Fruit fly (Drosophila melanogaster) whole organism, embryonic: Measurements from ENCODE around the gene CG14273.

Source experiments
- Ada2b ChIP-seq: fragments of 200-800 bp; sonication (Bioruptor generic); IDR thresholded peaks from 2 replicates; pipeline ENCODE4 v1.3.6; 2022; ENCODE audit warnings: missing biosample characterization, missing genetic modification characterization
- B-H2 ChIP-seq: fragments of 200-800 bp; sonication (Bioruptor generic); optimal IDR thresholded peaks from 2 replicates; lab custom pipeline; 2018; ENCODE audit warnings: missing biosample characterization, mild to moderate bottlenecking, missing genetic modification characterization
- BEAF-32 ChIP-seq: fragments of 200-800 bp; sonication (Bioruptor generic); optimal IDR thresholded peaks from 3 replicates; lab custom pipeline; 2017; ENCODE audit warnings: missing biosample characterization, missing genetic modification characterization, mild to moderate bottlenecking, moderate library complexity, missing genetic modification reagents
- CG11696 ChIP-seq: fragments of 200-800 bp; sonication (Bioruptor generic); IDR thresholded peaks from 2 replicates; pipeline ENCODE4 v1.3.6; 2022; ENCODE audit warnings: missing biosample characterization, missing genetic modification characterization
- CG12104 ChIP-seq: fragments of 200-800 bp; sonication (Bioruptor generic); optimal IDR thresholded peaks from 3 replicates; lab custom pipeline; 2016; ENCODE audit warnings: missing biosample characterization, missing genetic modification characterization
- CG12155 ChIP-seq: fragments of 200-800 bp; sonication (Bioruptor generic); optimal IDR thresholded peaks from 3 replicates; lab custom pipeline; 2016; ENCODE audit warnings: missing biosample characterization, missing genetic modification characterization
- CG12299 ChIP-seq: fragments of 200-800 bp; sonication (Bioruptor generic); optimal IDR thresholded peaks from 2 replicates; lab custom pipeline; 2018; ENCODE audit warnings: missing biosample characterization, mild to moderate bottlenecking, missing genetic modification characterization
- CG13894 ChIP-seq: fragments of 200-800 bp; sonication (Bioruptor generic); optimal IDR thresholded peaks from 3 replicates; lab custom pipeline; 2018; ENCODE audit warnings: missing biosample characterization, mild to moderate bottlenecking, missing genetic modification characterization, moderate library complexity
- CG16815 ChIP-seq: fragments of 200-800 bp; sonication (Bioruptor generic); optimal IDR thresholded peaks from 3 replicates; lab custom pipeline; 2017; ENCODE audit warnings: missing biosample characterization, mild to moderate bottlenecking, missing genetic modification characterization
- CG18262 ChIP-seq: fragments of 200-800 bp; optimal IDR thresholded peaks from 3 replicates; lab custom pipeline; 2019; ENCODE audit warnings: missing biosample characterization, mild to moderate bottlenecking, missing genetic modification characterization, moderate library complexity
- CG1832 ChIP-seq: fragments of 200-800 bp; sonication (Bioruptor generic); optimal IDR thresholded peaks from 2 replicates; lab custom pipeline; 2017; ENCODE audit warnings: missing biosample characterization, mild to moderate bottlenecking, missing genetic modification characterization, inconsistent platforms
- CG18764 ChIP-seq: fragments of 200-800 bp; sonication (Bioruptor generic); optimal IDR thresholded peaks from 3 replicates; lab custom pipeline; 2016; ENCODE audit warnings: missing biosample characterization, missing genetic modification characterization
- CG3065 ChIP-seq: fragments of 200-800 bp; sonication (Bioruptor generic); optimal IDR thresholded peaks from 2 replicates; lab custom pipeline; 2016; ENCODE audit warnings: missing biosample characterization, missing genetic modification characterization
- CG31224 ChIP-seq: fragments of 200-800 bp; sonication (Bioruptor generic); IDR thresholded peaks from 2 replicates; pipeline ENCODE4 v1.3.6; 2022; ENCODE audit warnings: missing biosample characterization, missing genetic modification characterization
- CG3281 ChIP-seq: fragments of 200-800 bp; sonication (Bioruptor generic); optimal IDR thresholded peaks from 3 replicates; lab custom pipeline; 2017; ENCODE audit warnings: missing biosample characterization, mild to moderate bottlenecking, missing genetic modification characterization
- CG42726 ChIP-seq: fragments of 200-800 bp; sonication (Bioruptor generic); IDR thresholded peaks from 2 replicates; pipeline ENCODE4 v1.3.6; 2022; ENCODE audit warnings: missing biosample characterization, missing genetic modification characterization; ENCODE audit not compliant: partially characterized antibody
- CG4730 ChIP-seq: fragments of 200-800 bp; sonication (Bioruptor generic); IDR thresholded peaks from 2 replicates; pipeline ENCODE4 v1.3.6; 2022; ENCODE audit warnings: missing biosample characterization, missing genetic modification characterization
- CG4820 ChIP-seq: fragments of 200-800 bp; sonication (Bioruptor generic); optimal IDR thresholded peaks from 3 replicates; lab custom pipeline; 2016; ENCODE audit warnings: missing biosample characterization, missing genetic modification characterization
- CG6765 ChIP-seq: fragments of 200-800 bp; sonication (Bioruptor generic); optimal IDR thresholded peaks from 3 replicates; lab custom pipeline; 2017; ENCODE audit warnings: missing biosample characterization, mild to moderate bottlenecking, missing genetic modification characterization
- CG6813 ChIP-seq: fragments of 200-800 bp; sonication (Bioruptor generic); optimal IDR thresholded peaks from 2 replicates; lab custom pipeline; 2017; ENCODE audit warnings: missing biosample characterization, missing genetic modification characterization, mild to moderate bottlenecking, moderate library complexity, missing genetic modification reagents
- CG7928 ChIP-seq: fragments of 200-800 bp; sonication (Bioruptor generic); optimal IDR thresholded peaks from 2 replicates; lab custom pipeline; 2017; ENCODE audit warnings: missing biosample characterization, mild to moderate bottlenecking, missing genetic modification characterization
- CG8388 ChIP-seq: fragments of 200-800 bp; sonication (Bioruptor generic); optimal IDR thresholded peaks from 2 replicates; lab custom pipeline; 2019; ENCODE audit warnings: missing biosample characterization, mild to moderate bottlenecking, missing genetic modification characterization, moderate library complexity
- CG9215 ChIP-seq: fragments of 200-800 bp; sonication (Bioruptor generic); IDR thresholded peaks from 2 replicates; pipeline ENCODE4 v1.3.6; 2022; ENCODE audit warnings: missing biosample characterization, missing genetic modification characterization
- CG9932 ChIP-seq: fragments of 200-800 bp; sonication (Bioruptor generic); IDR thresholded peaks from 2 replicates; pipeline ENCODE4 v1.3.6; 2022; ENCODE audit warnings: missing biosample characterization, missing genetic modification characterization
- CTCF ChIP-seq: fragments of 200-800 bp; sonication (Bioruptor generic); optimal IDR thresholded peaks from 2 replicates; lab custom pipeline; 2017; ENCODE audit warnings: missing biosample characterization, mild to moderate bottlenecking, missing genetic modification characterization, moderate library complexity
- D19A ChIP-seq: fragments of 200-800 bp; optimal IDR thresholded peaks from 3 replicates; lab custom pipeline; 2019; ENCODE audit warnings: missing biosample characterization, mild to moderate bottlenecking, missing genetic modification characterization, moderate library complexity
- Dip3 ChIP-seq: fragments of 200-800 bp; sonication (Bioruptor generic); optimal IDR thresholded peaks from 3 replicates; lab custom pipeline; 2016; ENCODE audit warnings: missing biosample characterization, missing genetic modification characterization
- Eip74EF ChIP-seq, 2 experiments: fragments of 200-800 bp in 1 of 2; fragments of >200 bp in 1 of 2; sonication (Bioruptor generic) in 1 of 2; optimal IDR thresholded peaks; 2 replicates each; lab custom pipeline; 2017 to 2019; ENCODE audit warnings: missing biosample characterization in 2 of 2, missing genetic modification characterization in 2 of 2, mild to moderate bottlenecking in 1 of 2, moderate library complexity in 1 of 2
- Fer2 ChIP-seq: fragments of 200-800 bp; sonication (Bioruptor generic); optimal IDR thresholded peaks from 2 replicates; lab custom pipeline; 2018; ENCODE audit warnings: missing biosample characterization, mild to moderate bottlenecking, missing genetic modification characterization, moderate library complexity
- Hr51 ChIP-seq, 2 experiments: fragments of 200-800 bp; sonication (Bioruptor generic); optimal IDR thresholded peaks; 2 replicates in 1 of 2; 3 replicates in 1 of 2; lab custom pipeline; 2016 to 2018; ENCODE audit warnings: missing biosample characterization in 2 of 2, missing genetic modification characterization in 2 of 2, mild to moderate bottlenecking in 1 of 2, moderate library complexity in 1 of 2
- Opbp ChIP-seq: fragments of 200-800 bp; sonication (Bioruptor generic); IDR thresholded peaks from 3 replicates; pipeline ENCODE4 v1.3.6; 2022; ENCODE audit warnings: missing biosample characterization, missing genetic modification characterization; ENCODE audit not compliant: partially characterized antibody
- Ravus ChIP-seq: fragments of 200-800 bp; sonication (Bioruptor generic); IDR thresholded peaks from 2 replicates; pipeline ENCODE4 v1.3.6; 2022; ENCODE audit warnings: missing biosample characterization, missing genetic modification characterization
- Vsx1 ChIP-seq: fragments of 200-800 bp; sonication (Bioruptor generic); optimal IDR thresholded peaks from 2 replicates; lab custom pipeline; 2017; ENCODE audit warnings: missing biosample characterization, mild to moderate bottlenecking, missing genetic modification characterization, missing genetic modification reagents
- cato ChIP-seq: fragments of 200-800 bp; sonication (Bioruptor generic); optimal IDR thresholded peaks from 2 replicates; lab custom pipeline; 2016; ENCODE audit warnings: missing biosample characterization, missing genetic modification characterization, borderline replicate concordance
- emc ChIP-seq: fragments of 200-800 bp; sonication (Bioruptor generic); optimal IDR thresholded peaks from 2 replicates; lab custom pipeline; 2016; ENCODE audit warnings: missing biosample characterization, missing genetic modification characterization
- hth ChIP-seq: fragments of >200 bp; optimal IDR thresholded peaks from 2 replicates; lab custom pipeline; 2017; ENCODE audit warnings: inconsistent platforms
- insv ChIP-seq, 2 experiments: fragments of 200-800 bp; sonication (Bioruptor generic); optimal IDR thresholded peaks; 3 replicates each; lab custom pipeline; 2016 to 2018; ENCODE audit warnings: missing biosample characterization in 2 of 2, missing genetic modification characterization in 2 of 2
- ken ChIP-seq: fragments of 200-800 bp; sonication (Bioruptor generic); IDR thresholded peaks from 3 replicates; pipeline ENCODE4 v1.3.6; 2022; ENCODE audit warnings: missing biosample characterization, missing genetic modification characterization
- nau ChIP-seq: fragments of 200-800 bp; sonication (Bioruptor generic); optimal IDR thresholded peaks from 3 replicates; lab custom pipeline; 2017; ENCODE audit warnings: missing biosample characterization, mild to moderate bottlenecking, missing genetic modification characterization, missing genetic modification reagents
- oc ChIP-seq: fragments of 200-800 bp; sonication (Bioruptor generic); optimal IDR thresholded peaks from 2 replicates; lab custom pipeline; 2018; ENCODE audit warnings: missing biosample characterization, mild to moderate bottlenecking, missing genetic modification characterization, moderate library complexity
- org-1 ChIP-seq: fragments of 200-800 bp; sonication (Bioruptor generic); optimal IDR thresholded peaks from 2 replicates; lab custom pipeline; 2017; ENCODE audit warnings: missing biosample characterization, missing genetic modification characterization
- pan ChIP-seq, 4 experiments: fragments of >200 bp in 3 of 4; fragments of 200-800 bp in 1 of 4; sonication (Bioruptor generic) in 1 of 4; optimal IDR thresholded peaks in 3 of 4; IDR thresholded peaks in 1 of 4; 2 replicates each; pipeline versions ENCODE4 v1.3.6 to Lab custom; 2017 to 2022; ENCODE audit warnings: missing biosample characterization in 2 of 4, missing genetic modification characterization in 2 of 4, mixed read lengths in 1 of 4
- ro ChIP-seq: fragments of 200-800 bp; sonication (Bioruptor generic); IDR thresholded peaks from 2 replicates; pipeline ENCODE4 v1.3.6; 2022; ENCODE audit warnings: missing biosample characterization, missing genetic modification characterization
- scrt ChIP-seq: fragments of 200-800 bp; sonication (Bioruptor generic); optimal IDR thresholded peaks from 2 replicates; lab custom pipeline; 2018; ENCODE audit warnings: missing biosample characterization, mild to moderate bottlenecking, missing genetic modification characterization, moderate library complexity
- slp2 ChIP-seq: fragments of 200-800 bp; sonication (Bioruptor generic); optimal IDR thresholded peaks from 2 replicates; lab custom pipeline; 2016; ENCODE audit warnings: missing biosample characterization, missing genetic modification characterization
- sna ChIP-seq: fragments of 200-800 bp; sonication (Bioruptor generic); IDR thresholded peaks from 2 replicates; pipeline ENCODE4 v1.3.6; 2022; ENCODE audit warnings: missing biosample characterization, missing genetic modification characterization; ENCODE audit not compliant: partially characterized antibody
- sob ChIP-seq: fragments of 200-800 bp; sonication (Bioruptor generic); IDR thresholded peaks from 2 replicates; pipeline ENCODE4 v1.3.6; 2022; ENCODE audit warnings: missing biosample characterization, missing genetic modification characterization
- tap ChIP-seq: fragments of 200-800 bp; optimal IDR thresholded peaks from 3 replicates; lab custom pipeline; 2019; ENCODE audit warnings: missing biosample characterization, mild to moderate bottlenecking, missing genetic modification characterization, moderate library complexity
- tin ChIP-seq: fragments of 200-800 bp; sonication (Bioruptor generic); optimal IDR thresholded peaks from 3 replicates; lab custom pipeline; 2016; ENCODE audit warnings: missing biosample characterization, missing genetic modification characterization
- zfh2 ChIP-seq: fragments of 200-800 bp; sonication (Bioruptor generic); optimal IDR thresholded peaks from 2 replicates; lab custom pipeline; 2016; ENCODE audit warnings: missing biosample characterization, missing genetic modification characterization

CG14273 gene

dm6 chr2L:8307817-8308551 is 34.5 kb upstream of the CG14273 start, which contains the start of the genes Ostgamma and Mettl14 (continued):
- TF ChIP-seq Ravus (GFP tag; lab: Robert Waterston, UW) (no peak), CG31224 (no peak), CG6813 (GFP tag; lab: Kevin White, UChicago) (no peak), CG13894 (tag; lab: Kevin White, UChicago) (no peak), cato (GFP tag; lab: Kevin White, UChicago) (no peak), CG9215 (GFP tag; lab: Robert Waterston, UW) (no peak), B-H2 (no peak), Hr51 (GFP tag; optimal IDR thresholded peaks at IDR 0.05; lab: Kevin White, UChicago) (no peak), pan (optimal IDR thresholded peaks at IDR 0.05; lab: Kevin White, UChicago) (no peak), pan (GFP tag; optimal IDR thresholded peaks at IDR 0.05 in 1 of 2, IDR thresholded peaks at IDR 0.05 in 1 of 2) (no peak), insv (GFP tag; optimal IDR thresholded peaks at IDR 0.05; lab: Kevin White, UChicago) (no peak), CG16815 (GFP tag; lab: Kevin White, UChicago) (no peak), CG4820 (GFP tag; lab: Kevin White, UChicago) (no peak), ro (GFP tag; lab: Robert Waterston, UW) (no peak), CTCF (GFP tag; lab: Kevin White, UChicago) (no peak), CG18764 (GFP tag; lab: Kevin White, UChicago) (no peak), CG6765 (GFP tag; lab: Kevin White, UChicago) (no peak), oc (no peak), CG3065 (no peak), CG8388 (GFP tag; lab: Kevin White, UChicago) (peak; percentile 16), Ada2b (no peak), Dip3 (GFP tag; lab: Kevin White, UChicago) (no peak), CG12299 (tag; lab: Kevin White, UChicago) (no peak), CG4730 (GFP tag; lab: Robert Waterston, UW) (no peak), CG3281 (GFP tag; lab: Kevin White, UChicago) (no peak), CG42726 (GFP tag; lab: Robert Waterston, UW) (no peak), sna (GFP tag; lab: Robert Waterston, UW) (peak; percentile 83), nau (GFP tag; lab: Kevin White, UChicago) (no peak), CG1832 (GFP tag; lab: Kevin White, UChicago) (no peak), Eip74EF (GFP tag; optimal IDR thresholded peaks at IDR 0.05; lab: Kevin White, UChicago) (no peak), slp2 (GFP tag; lab: Kevin White, UChicago) (no peak), tin (peak; percentile 7), Fer2 (tag; lab: Kevin White, UChicago) (no peak), Vsx1 (no peak), org-1 (GFP tag; lab: Kevin White, UChicago) (no peak), scrt (GFP tag; lab: Kevin White, UChicago) (no peak), CG11696 (GFP tag; lab: Robert Waterston, UW) (no peak), CG12155 (no peak), zfh2 (GFP tag; lab: Kevin White, UChicago) (no peak), CG18262 (tag; lab: Kevin White, UChicago) (peak; percentile 31), tap (no peak), CG7928 (GFP tag; lab: Kevin White, UChicago) (no peak), CG9932 (GFP tag; lab: Robert Waterston, UW) (no peak), CG12104 (GFP tag; lab: Kevin White, UChicago) (no peak), BEAF-32 (GFP tag; lab: Kevin White, UChicago) (peak; percentile 82), hth (no peak), Opbp (GFP tag; lab: Robert Waterston, UW) (peak; percentile 66; the same call in 2 of the 3 replicates), D19A (tag; lab: Kevin White, UChicago) (no peak), sob (GFP tag; lab: Robert Waterston, UW) (no peak), ken (GFP tag; lab: Robert Waterston, UW) (no peak), emc (GFP tag; lab: Kevin White, UChicago) (no peak)
